Fruit fly (Drosophila melanogaster) whole organism, embryonic: ENCODE data around the gene ND-24.
A peak's percentile ranks its signal among the peaks of the same experiment; 100 is the strongest.

ENCODE experiments used
- Adf1 ChIP-seq: fragments of 200-800 bp; sonication (Bioruptor generic); IDR thresholded peaks from 2 replicates; pipeline ENCODE4 v1.3.6; 2022; ENCODE audit warnings: missing biosample characterization, missing genetic modification characterization
- Atf3 ChIP-seq: fragments of 200-800 bp; sonication (Bioruptor generic); optimal IDR thresholded peaks from 3 replicates; lab custom pipeline; 2016; ENCODE audit warnings: missing biosample characterization, missing genetic modification characterization
- CG12299 ChIP-seq: fragments of 200-800 bp; sonication (Bioruptor generic); optimal IDR thresholded peaks from 2 replicates; lab custom pipeline; 2018; ENCODE audit warnings: missing biosample characterization, mild to moderate bottlenecking, missing genetic modification characterization
- CG1233 ChIP-seq: fragments of 200-800 bp; sonication (Bioruptor generic); optimal IDR thresholded peaks from 4 replicates; lab custom pipeline; 2018; ENCODE audit warnings: missing biosample characterization, mild to moderate bottlenecking, missing genetic modification characterization
- CG15011 ChIP-seq: fragments of 200-800 bp; sonication (Bioruptor generic); optimal IDR thresholded peaks from 3 replicates; lab custom pipeline; 2018; ENCODE audit warnings: missing biosample characterization, mild to moderate bottlenecking, missing genetic modification characterization
- CG15514 ChIP-seq: fragments of 200-800 bp; sonication (Bioruptor generic); optimal IDR thresholded peaks from 3 replicates; lab custom pipeline; 2017; ENCODE audit warnings: missing biosample characterization, missing genetic modification characterization, mild to moderate bottlenecking, moderate library complexity, missing genetic modification reagents
- CG15696 ChIP-seq: fragments of 200-800 bp; sonication (Bioruptor generic); optimal IDR thresholded peaks from 2 replicates; lab custom pipeline; 2019; ENCODE audit warnings: missing biosample characterization, mild to moderate bottlenecking, missing genetic modification characterization, moderate library complexity
- CG1602 ChIP-seq: fragments of 200-800 bp; sonication (Bioruptor generic); optimal IDR thresholded peaks from 3 replicates; lab custom pipeline; 2016; ENCODE audit warnings: missing biosample characterization, missing genetic modification characterization
- CG17385 ChIP-seq: fragments of 200-800 bp; sonication (Bioruptor generic); optimal IDR thresholded peaks from 3 replicates; lab custom pipeline; 2018; ENCODE audit warnings: missing biosample characterization, mild to moderate bottlenecking, missing genetic modification characterization
- CG2120 ChIP-seq: fragments of 200-800 bp; sonication (Bioruptor generic); optimal IDR thresholded peaks from 3 replicates; lab custom pipeline; 2016; ENCODE audit warnings: missing biosample characterization, missing genetic modification characterization
- CG31224 ChIP-seq: fragments of 200-800 bp; sonication (Bioruptor generic); IDR thresholded peaks from 2 replicates; pipeline ENCODE4 v1.3.6; 2022; ENCODE audit warnings: missing biosample characterization, missing genetic modification characterization
- CG34376 ChIP-seq: fragments of 200-800 bp; sonication (Bioruptor generic); optimal IDR thresholded peaks from 2 replicates; lab custom pipeline; 2018; ENCODE audit warnings: missing biosample characterization, mild to moderate bottlenecking, missing genetic modification characterization
- CG6765 ChIP-seq: fragments of 200-800 bp; sonication (Bioruptor generic); optimal IDR thresholded peaks from 3 replicates; lab custom pipeline; 2017; ENCODE audit warnings: missing biosample characterization, mild to moderate bottlenecking, missing genetic modification characterization
- CG7271 ChIP-seq: fragments of 200-800 bp; sonication (Bioruptor generic); optimal IDR thresholded peaks from 2 replicates; lab custom pipeline; 2018; ENCODE audit warnings: missing biosample characterization, mild to moderate bottlenecking, missing genetic modification characterization, moderate library complexity
- Hey ChIP-seq: fragments of 200-800 bp; sonication (Bioruptor generic); optimal IDR thresholded peaks from 3 replicates; lab custom pipeline; 2018; ENCODE audit warnings: missing biosample characterization, mild to moderate bottlenecking, missing genetic modification characterization
- Hr51 ChIP-seq, 2 experiments: fragments of 200-800 bp; sonication (Bioruptor generic); optimal IDR thresholded peaks; 2 replicates in 1 of 2; 3 replicates in 1 of 2; lab custom pipeline; 2016 to 2018; ENCODE audit warnings: missing biosample characterization in 2 of 2, missing genetic modification characterization in 2 of 2, mild to moderate bottlenecking in 1 of 2, moderate library complexity in 1 of 2
- Mad ChIP-seq: fragments of 200-800 bp; sonication (Bioruptor generic); optimal IDR thresholded peaks from 2 replicates; lab custom pipeline; 2016; ENCODE audit warnings: missing biosample characterization, missing genetic modification characterization
- Optix ChIP-seq: fragments of 200-800 bp; sonication (Bioruptor generic); IDR thresholded peaks from 3 replicates; pipeline ENCODE4 v1.3.6; 2022; ENCODE audit warnings: missing biosample characterization, missing genetic modification characterization
- Pdp1 ChIP-seq, 2 experiments: fragments of 200-800 bp; sonication (Bioruptor generic); optimal IDR thresholded peaks; 3 replicates each; lab custom pipeline; 2016; ENCODE audit warnings: missing biosample characterization in 2 of 2, missing genetic modification characterization in 2 of 2, mild to moderate bottlenecking in 1 of 2, moderate library complexity in 1 of 2
- Trl ChIP-seq, 3 experiments: fragments of >200 bp in 2 of 3; fragments of 200-800 bp in 1 of 3; sonication (Bioruptor generic) in 1 of 3; optimal IDR thresholded peaks; 2 replicates in 1 of 3; 3 replicates in 2 of 3; lab custom pipeline; 2016 to 2017; ENCODE audit warnings: missing biosample characterization in 1 of 3, missing genetic modification characterization in 1 of 3
- YL-1 ChIP-seq: fragments of 200-800 bp; sonication (Bioruptor generic); optimal IDR thresholded peaks from 3 replicates; lab custom pipeline; 2017; ENCODE audit warnings: missing biosample characterization, mild to moderate bottlenecking, missing genetic modification characterization
- ab ChIP-seq: fragments of 200-800 bp; sonication (Bioruptor generic); optimal IDR thresholded peaks from 2 replicates; lab custom pipeline; 2016; ENCODE audit warnings: missing biosample characterization, missing genetic modification characterization
- amos ChIP-seq: fragments of 200-800 bp; sonication (Bioruptor generic); IDR thresholded peaks from 2 replicates; pipeline ENCODE4 v1.3.6; 2022; ENCODE audit warnings: missing biosample characterization, missing genetic modification characterization; ENCODE audit not compliant: partially characterized antibody
- cg ChIP-seq: fragments of 200-800 bp; sonication (Bioruptor generic); optimal IDR thresholded peaks from 3 replicates; lab custom pipeline; 2019; ENCODE audit warnings: missing biosample characterization, mild to moderate bottlenecking, missing genetic modification characterization, moderate library complexity
- croc ChIP-seq: fragments of 200-800 bp; sonication (Bioruptor generic); conservative IDR thresholded peaks from 3 replicates; pipeline ENCODE4 v1.3.6; 2022; ENCODE audit warnings: missing biosample characterization, missing genetic modification characterization
- crol ChIP-seq: fragments of 200-800 bp; sonication (Bioruptor generic); IDR thresholded peaks from 2 replicates; pipeline ENCODE4 v1.3.6; 2022; ENCODE audit warnings: missing biosample characterization, missing genetic modification characterization
- exex ChIP-seq: fragments of 200-800 bp; sonication (Bioruptor generic); optimal IDR thresholded peaks from 4 replicates; lab custom pipeline; 2018; ENCODE audit warnings: missing biosample characterization, mild to moderate bottlenecking, missing genetic modification characterization, moderate library complexity
- ham ChIP-seq: fragments of 200-800 bp; sonication (Bioruptor generic); IDR thresholded peaks from 2 replicates; pipeline ENCODE4 v1.3.6; 2022; ENCODE audit warnings: missing biosample characterization, missing genetic modification characterization
- jumu ChIP-seq: fragments of 200-800 bp; sonication (Bioruptor generic); optimal IDR thresholded peaks from 3 replicates; lab custom pipeline; 2016; ENCODE audit warnings: missing biosample characterization, missing genetic modification characterization
- lilli ChIP-seq: fragments of 200-800 bp; sonication (Bioruptor generic); optimal IDR thresholded peaks from 3 replicates; lab custom pipeline; 2016; ENCODE audit warnings: missing biosample characterization, missing genetic modification characterization
- onecut ChIP-seq: fragments of 200-800 bp; sonication (Bioruptor generic); IDR thresholded peaks from 2 replicates; pipeline ENCODE4 v1.3.6; 2022; ENCODE audit warnings: missing biosample characterization, missing genetic modification characterization
- pum ChIP-seq: fragments of 200-800 bp; sonication (Bioruptor generic); optimal IDR thresholded peaks from 2 replicates; lab custom pipeline; 2016; ENCODE audit warnings: missing biosample characterization, missing genetic modification characterization
- sens ChIP-seq: fragments of 200-800 bp; sonication (Bioruptor generic); peaks from one replicate; lab custom pipeline; 2016; ENCODE audit warnings: missing biosample characterization, missing genetic modification characterization
- sqz ChIP-seq: fragments of 200-800 bp; sonication (Bioruptor generic); optimal IDR thresholded peaks from 3 replicates; lab custom pipeline; 2018; ENCODE audit warnings: missing biosample characterization, mild to moderate bottlenecking, missing genetic modification characterization
- ssp ChIP-seq: fragments of 200-800 bp; sonication (Bioruptor generic); IDR thresholded peaks from 2 replicates; pipeline ENCODE4 v1.3.6; 2022; ENCODE audit warnings: missing biosample characterization, missing genetic modification characterization
- sug ChIP-seq: fragments of 200-800 bp; optimal IDR thresholded peaks from 2 replicates; lab custom pipeline; 2019; ENCODE audit warnings: missing biosample characterization, mild to moderate bottlenecking, missing genetic modification characterization, moderate library complexity
- twi ChIP-seq: fragments of 200-800 bp; optimal IDR thresholded peaks from 2 replicates; lab custom pipeline; 2019; ENCODE audit warnings: missing biosample characterization, mild to moderate bottlenecking, missing genetic modification characterization, moderate library complexity
- usp ChIP-seq: fragments of >200 bp; optimal IDR thresholded peaks from 2 replicates; lab custom pipeline; 2017; ENCODE audit warnings: missing biosample characterization, missing genetic modification characterization
- zf30C ChIP-seq: fragments of 200-800 bp; sonication (Bioruptor generic); optimal IDR thresholded peaks from 3 replicates; lab custom pipeline; 2018; ENCODE audit warnings: missing biosample characterization, mild to moderate bottlenecking, missing genetic modification characterization

ND-24 gene

DNA sequence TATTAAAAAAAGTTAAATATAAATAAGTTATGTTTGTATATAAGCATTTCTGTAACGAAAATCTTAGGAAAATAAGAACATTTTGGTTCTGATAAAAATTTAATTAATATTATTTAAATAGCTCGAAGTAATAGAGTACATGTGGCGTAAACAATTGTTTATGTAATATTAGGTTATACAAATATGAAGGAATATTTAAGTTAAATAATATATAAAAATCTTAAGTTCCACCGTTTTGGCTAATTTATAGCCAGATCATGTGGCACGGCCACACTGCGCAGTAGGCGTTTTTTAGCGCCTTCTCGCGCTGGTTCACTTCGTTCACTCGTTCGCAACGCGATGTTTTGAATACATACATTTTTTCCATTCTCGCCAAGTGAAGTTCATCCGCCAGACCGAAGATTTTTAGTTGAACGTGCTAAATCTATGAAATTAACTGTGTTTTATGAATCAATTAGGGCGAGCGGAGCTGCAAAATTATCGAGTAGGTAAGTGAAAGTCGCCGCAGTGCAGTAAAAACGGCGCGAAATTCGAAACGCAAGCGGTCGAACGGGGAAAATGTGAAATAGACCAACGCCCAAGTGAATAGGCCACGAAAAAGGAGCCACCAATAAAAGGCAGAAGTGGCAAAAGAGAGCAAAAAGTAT lies 25.3 kb downstream of the ND-24 start, which contains the start of gene beta-Spec (continued):
- TF ChIP-seq cg (no peak), CG1233 (GFP tag; lab: Kevin White, UChicago) (no peak), CG15011 (GFP tag; lab: Kevin White, UChicago) (no peak), Hey (tag; lab: Kevin White, UChicago) (no peak), CG34376 (no peak), CG1602 (GFP tag; lab: Kevin White, UChicago) (no peak), CG7271 (tag; lab: Kevin White, UChicago) (no peak), pum (GFP tag; lab: Kevin White, UChicago) (no peak), jumu (GFP tag; lab: Kevin White, UChicago) (no peak), twi (tag; lab: Kevin White, UChicago) (no peak), YL-1 (GFP tag; lab: Kevin White, UChicago) (peak; percentile 80), usp (GFP tag; lab: Kevin White, UChicago) (no peak), ab (no peak), CG12299 (tag; lab: Kevin White, UChicago) (peak; percentile 14), CG15696 (tag; lab: Kevin White, UChicago) (no peak), amos (GFP tag; lab: Robert Waterston, UW) (no peak), CG2120 (GFP tag; lab: Kevin White, UChicago) (no peak), crol (no peak), lilli (GFP tag; lab: Kevin White, UChicago) (no peak), ssp (GFP tag; lab: Robert Waterston, UW) (no peak), CG15514 (peak; percentile 96)
- TF ChIP-seq, all 482 proteins: peak for 49

DNA sequence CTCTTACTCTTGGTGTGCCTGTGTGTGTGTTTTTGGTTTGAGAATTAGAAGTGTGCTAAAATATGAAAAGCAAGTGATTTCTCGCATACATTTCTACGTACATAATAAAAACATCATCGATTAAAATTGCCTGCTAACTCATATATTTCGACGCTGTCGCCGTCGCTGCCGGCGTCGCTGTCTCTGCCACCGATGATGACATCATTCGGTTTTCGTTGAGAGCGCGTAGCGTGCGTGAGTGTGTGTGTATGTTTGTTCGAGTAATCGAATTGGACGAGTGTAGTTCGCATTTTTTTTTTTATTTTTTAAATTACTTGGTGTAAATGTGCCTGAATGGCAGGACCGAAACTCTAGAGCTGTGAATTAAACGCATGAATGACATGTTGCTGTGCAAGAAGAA lies 25.8 kb downstream of the ND-24 start:
- peak; percentile 34 for TF ChIP-seq CG34376
- peak; percentile 22 for TF ChIP-seq exex (tag; lab: Kevin White, UChicago)
- TF ChIP-seq sens: peak; percentile 1
- no peak for TF ChIP-seq sug
- TF ChIP-seq onecut (GFP tag; lab: Robert Waterston, UW): peak; percentile 27; the same call in 1 of the 2 replicates
- TF ChIP-seq Optix (GFP tag; lab: Robert Waterston, UW): no peak
- TF ChIP-seq Pdp1 (GFP tag; optimal IDR thresholded peaks at IDR 0.05; lab: Kevin White, UChicago): peak in 1 of 2 experiments; percentile 72
- peak; percentile 44 for TF ChIP-seq sqz (GFP tag; lab: Kevin White, UChicago)
- TF ChIP-seq Adf1 (GFP tag; lab: Robert Waterston, UW): peak; percentile 93
- TF ChIP-seq Trl (optimal IDR thresholded peaks at IDR 0.05; lab: Kevin White, UChicago): peak; percentile 17 to 63
- no peak for TF ChIP-seq Trl (GFP tag; optimal IDR thresholded peaks at IDR 0.05; lab: Kevin White, UChicago)
- TF ChIP-seq CG31224 (GFP tag; lab: Robert Waterston, UW): no peak
- TF ChIP-seq Atf3 (GFP tag; lab: Kevin White, UChicago): peak; percentile 20
- TF ChIP-seq ham (GFP tag; lab: Robert Waterston, UW): no peak
- TF ChIP-seq Mad (GFP tag; lab: Kevin White, UChicago): no peak
- TF ChIP-seq CG1602 (GFP tag; lab: Kevin White, UChicago): no peak
- no peak for TF ChIP-seq Hr51 (GFP tag; optimal IDR thresholded peaks at IDR 0.05; lab: Kevin White, UChicago)
- peak; percentile 58 for TF ChIP-seq CG17385
- no peak for TF ChIP-seq CG6765 (GFP tag; lab: Kevin White, UChicago)
- TF ChIP-seq cg: peak; percentile 39
- no peak for TF ChIP-seq zf30C (GFP tag; lab: Kevin White, UChicago)
- no peak for TF ChIP-seq croc (GFP tag; lab: Robert Waterston, UW)
